Worm (Caenorhabditis elegans) whole organism, early embryonic: ENCODE measurements around the gene str-176.

Source experiments
- B0310.2 ChIP-seq: sonication (generic microtip); optimal IDR thresholded peaks from 2 replicates; lab custom pipeline; 2016; ENCODE audit warnings: mild to moderate bottlenecking, missing genetic modification characterization, missing compliant biosample characterization
- F13C5.2 ChIP-seq: sonication (generic microtip); optimal IDR thresholded peaks from 2 replicates; lab custom pipeline; 2017; ENCODE audit warnings: mild to moderate bottlenecking, missing genetic modification characterization, inconsistent platforms, missing compliant biosample characterization
- aly-1 ChIP-seq: sonication (generic microtip); optimal IDR thresholded peaks from 2 replicates; lab custom pipeline; 2016; ENCODE audit warnings: missing genetic modification characterization, missing compliant biosample characterization
- ama-1 ChIP-seq: fragments of 150-350 bp; optimal IDR thresholded peaks from 2 replicates; lab custom pipeline; 2014
- ceh-13 ChIP-seq: fragments of 200-800 bp; sonication (Bioruptor generic); optimal IDR thresholded peaks from 2 replicates; lab custom pipeline; 2018; ENCODE audit warnings: mild to moderate bottlenecking, missing genetic modification characterization, missing compliant biosample characterization
- ceh-36 ChIP-seq: sonication (generic microtip); optimal IDR thresholded peaks from 2 replicates; lab custom pipeline; 2016; ENCODE audit warnings: missing genetic modification characterization, inconsistent platforms, missing compliant biosample characterization
- ets-7 ChIP-seq: sonication (generic microtip); optimal IDR thresholded peaks from 2 replicates; lab custom pipeline; 2016; ENCODE audit warnings: missing genotype, missing genetic modification characterization, missing compliant biosample characterization
- flt-1 ChIP-seq: fragments of 200-800 bp; sonication (Bioruptor generic); IDR thresholded peaks from 2 replicates; pipeline ENCODE4 v1.3.6; 2022; ENCODE audit warnings: missing genetic modification characterization, missing compliant biosample characterization
- hmbx-1 ChIP-seq: sonication (generic microtip); optimal IDR thresholded peaks from 2 replicates; lab custom pipeline; 2016; ENCODE audit warnings: mild to moderate bottlenecking, missing genetic modification characterization, missing compliant biosample characterization
- hmg-4 ChIP-seq: fragments of 200-800 bp; sonication (Bioruptor generic); optimal IDR thresholded peaks from 2 replicates; lab custom pipeline; 2018; ENCODE audit warnings: mild to moderate bottlenecking, missing genetic modification characterization, missing compliant biosample characterization
- hnd-1 ChIP-seq: sonication (generic microtip); optimal IDR thresholded peaks from 2 replicates; lab custom pipeline; 2016; ENCODE audit warnings: missing genetic modification characterization, missing compliant biosample characterization
- pes-1 ChIP-seq: fragments of 200-800 bp; sonication (Bioruptor generic); IDR thresholded peaks from 2 replicates; pipeline ENCODE4 v1.3.6; 2022; ENCODE audit warnings: missing genetic modification reagents, missing genetic modification characterization, missing compliant biosample characterization
- scrt-1 ChIP-seq: fragments of 200-800 bp; sonication (Bioruptor generic); IDR thresholded peaks from 2 replicates; pipeline ENCODE4 v1.3.6; 2022; ENCODE audit warnings: missing genetic modification characterization, missing compliant biosample characterization
- sea-1 ChIP-seq: fragments of 200-800 bp; sonication (Bioruptor generic); conservative IDR thresholded peaks from 2 replicates; pipeline ENCODE4 v1.3.6; 2022; ENCODE audit warnings: missing genetic modification characterization, missing compliant biosample characterization
- tbx-11 ChIP-seq: fragments of 200-800 bp; sonication (Bioruptor generic); IDR thresholded peaks from 2 replicates; pipeline ENCODE4 v1.3.6; 2022; ENCODE audit warnings: missing genetic modification characterization, missing compliant biosample characterization
- tbx-37 ChIP-seq: fragments of 200-800 bp; sonication (Bioruptor generic); conservative IDR thresholded peaks from 2 replicates; pipeline ENCODE4 v1.3.6; 2022; ENCODE audit warnings: missing genetic modification reagents, missing genetic modification characterization, missing compliant biosample characterization
- tra-4 ChIP-seq: sonication (generic microtip); optimal IDR thresholded peaks from 2 replicates; lab custom pipeline; 2017; ENCODE audit warnings: missing genetic modification characterization, missing compliant biosample characterization

Gene str-176

ce11 chrIV:8498773-8499360 is 35.3 kb upstream of the str-176 start, which contains the start of the genes acdh-13 and mesp-1:
acdh-13 (minus strand) TSS chrIV:8498823.
mesp-1 (plus strand) TSS chrIV:8499310.
- TF ChIP-seq ets-7 (tag; lab: Kevin White, UChicago) (no peak), tbx-37 (peak; percentile 54; the same call in 1 of the 2 replicates)

- no peak for TF ChIP-seq F13C5.2
- no peak for TF ChIP-seq hmg-4 (GFP tag; lab: Kevin White, UChicago)
- TF ChIP-seq ama-1 (lab: Kevin White, UChicago), result no peak
- no peak for TF ChIP-seq ceh-36 (tag; lab: Kevin White, UChicago)
- TF ChIP-seq hmbx-1 (tag; lab: Kevin White, UChicago), result no peak
- no peak for TF ChIP-seq aly-1 (tag; lab: Kevin White, UChicago)
- TF ChIP-seq tbx-11 (GFP tag; lab: Robert Waterston, UW), result no peak
Observed at ce11 chrIV:8496263-8496662, 32.6 kb upstream of the str-176 start, which contains the start of gene C28C12.12. C28C12.12 (minus strand) TSS chrIV:8496363.

ce11 chrIV:8492242-8492641 is 28.6 kb upstream of the str-176 start, which contains the start of gene sru-7:
sru-7 (plus strand) TSS chrIV:8492542.
- TF ChIP-seq flt-1 (GFP tag; lab: Robert Waterston, UW) (no peak), hmg-4 (GFP tag; lab: Kevin White, UChicago) (no peak), ceh-13 (GFP tag; lab: Kevin White, UChicago) (no peak), F13C5.2 (no peak), tbx-37 (no peak), hmbx-1 (tag; lab: Kevin White, UChicago) (no peak)

ce11 chrIV:8489915-8490314 is 26.3 kb upstream of the str-176 start, which contains the start of gene srlf-2:
srlf-2 (plus strand) TSS chrIV:8490215.
- TF ChIP-seq tbx-37 (no peak), tbx-11 (GFP tag; lab: Robert Waterston, UW) (no peak), aly-1 (tag; lab: Kevin White, UChicago) (no peak), sea-1 (no peak)

ce11 chrIV:8488043-8488442 is 24.4 kb upstream of the str-176 start:
- TF ChIP-seq ama-1 (lab: Kevin White, UChicago), result no peak
- TF ChIP-seq ceh-36 (tag; lab: Kevin White, UChicago), result no peak
- TF ChIP-seq tbx-11 (GFP tag; lab: Robert Waterston, UW), result no peak
- TF ChIP-seq B0310.2 (tag; lab: Kevin White, UChicago), result no peak
- TF ChIP-seq tra-4, result no peak
- TF ChIP-seq aly-1 (tag; lab: Kevin White, UChicago), result no peak
- no peak for TF ChIP-seq tbx-37
- no peak for TF ChIP-seq pes-1 (GFP tag; lab: Robert Waterston, UW)
- TF ChIP-seq ceh-13 (GFP tag; lab: Kevin White, UChicago), result no peak
- no peak for TF ChIP-seq hmbx-1 (tag; lab: Kevin White, UChicago)

- TF ChIP-seq pes-1 (GFP tag; lab: Robert Waterston, UW) (no peak), F13C5.2 (no peak), hmbx-1 (tag; lab: Kevin White, UChicago) (no peak), sea-1 (no peak), hmg-4 (GFP tag; lab: Kevin White, UChicago) (no peak), tra-4 (no peak), hnd-1 (tag; lab: Kevin White, UChicago) (no peak), tbx-11 (GFP tag; lab: Robert Waterston, UW) (no peak), ceh-36 (tag; lab: Kevin White, UChicago) (no peak), B0310.2 (tag; lab: Kevin White, UChicago) (no peak), tbx-37 (no peak), aly-1 (tag; lab: Kevin White, UChicago) (no peak), ceh-13 (GFP tag; lab: Kevin White, UChicago) (no peak), ets-7 (tag; lab: Kevin White, UChicago) (no peak), flt-1 (GFP tag; lab: Robert Waterston, UW) (no peak), scrt-1 (no peak), ama-1 (lab: Kevin White, UChicago) (no peak)
Observed at ce11 chrIV:8487183-8487582, 23.6 kb upstream of the str-176 start, which contains the start of gene srlf-3. srlf-3 (plus strand) TSS chrIV:8487483.

- TF ChIP-seq B0310.2 (tag; lab: Kevin White, UChicago) (no peak), ets-7 (tag; lab: Kevin White, UChicago) (no peak), scrt-1 (no peak), ceh-36 (tag; lab: Kevin White, UChicago) (no peak), flt-1 (GFP tag; lab: Robert Waterston, UW) (no peak), tra-4 (no peak), hnd-1 (tag; lab: Kevin White, UChicago) (no peak), tbx-37 (no peak), ama-1 (lab: Kevin White, UChicago) (no peak), ceh-13 (GFP tag; lab: Kevin White, UChicago) (no peak), hmg-4 (GFP tag; lab: Kevin White, UChicago) (no peak)
Observed at ce11 chrIV:8481308-8481707, 17.7 kb upstream of the str-176 start, which contains the start of gene spp-8. spp-8 (plus strand) TSS chrIV:8481664.

ce11 chrIV:8479346-8479745 is 15.7 kb upstream of the str-176 start, which contains the start of gene hlh-12:
hlh-12 (minus strand) TSS chrIV:8479446.
- TF ChIP-seq scrt-1 (no peak), F13C5.2 (no peak), hnd-1 (tag; lab: Kevin White, UChicago) (no peak)
